Worm (Caenorhabditis elegans) whole organism, L1 larva: ENCODE data around the gene flp-19.

ENCODE experiments used
- C04F5.9 ChIP-seq: sonication (generic microtip); optimal IDR thresholded peaks from 2 replicates; lab custom pipeline; 2016; ENCODE audit warnings: missing genetic modification characterization, missing compliant biosample characterization
- C16A3.4 ChIP-seq: fragments of 150-350 bp; optimal IDR thresholded peaks from 2 replicates; lab custom pipeline; 2014; ENCODE audit warnings: missing biosample characterization, missing genetic modification characterization
- C34B4.2 ChIP-seq: sonication (generic microtip); optimal IDR thresholded peaks from 2 replicates; lab custom pipeline; 2017; ENCODE audit warnings: mild to moderate bottlenecking, missing genetic modification characterization, missing compliant biosample characterization
- F16B12.6 ChIP-seq: fragments of 150-350 bp; optimal IDR thresholded peaks from 2 replicates; lab custom pipeline; 2014; ENCODE audit warnings: missing biosample characterization, missing genetic modification characterization
- Y116A8C.19 ChIP-seq: sonication (generic microtip); optimal IDR thresholded peaks from 2 replicates; lab custom pipeline; 2016; ENCODE audit warnings: missing compliant biosample characterization, missing genetic modification characterization, borderline replicate concordance
- alr-1 ChIP-seq: fragments of 200-800 bp; sonication (Bioruptor generic); optimal IDR thresholded peaks from 2 replicates; lab custom pipeline; 2018; ENCODE audit warnings: borderline replicate concordance, mild to moderate bottlenecking, missing genetic modification characterization, missing compliant biosample characterization
- ceh-63 ChIP-seq: fragments of 200-800 bp; sonication (Bioruptor generic); optimal IDR thresholded peaks from 2 replicates; lab custom pipeline; 2018; ENCODE audit warnings: mild to moderate bottlenecking, missing genetic modification characterization, missing compliant biosample characterization
- ceh-82 ChIP-seq, 3 experiments: fragments of 150-350 bp in 1 of 3; sonication (generic microtip) in 2 of 3; optimal IDR thresholded peaks; 2 replicates each; lab custom pipeline; 2014 to 2017; ENCODE audit warnings: missing biosample characterization in 3 of 3, missing genetic modification characterization in 3 of 3
- ceh-88 ChIP-seq: fragments of 200-800 bp; sonication (Bioruptor generic); IDR thresholded peaks from 2 replicates; pipeline ENCODE4 v1.3.6; 2022; ENCODE audit warnings: missing genetic modification characterization, missing compliant biosample characterization
- dsc-1 ChIP-seq: sonication (generic microtip); optimal IDR thresholded peaks from 2 replicates; lab custom pipeline; 2016; ENCODE audit warnings: mild to moderate bottlenecking, missing genetic modification characterization, missing compliant biosample characterization
- efl-3 ChIP-seq: fragments of 200-800 bp; sonication (Bioruptor generic); optimal IDR thresholded peaks from 2 replicates; lab custom pipeline; 2018; ENCODE audit warnings: mild to moderate bottlenecking, missing genetic modification characterization, missing compliant biosample characterization
- elt-2 ChIP-seq: sonication (generic microtip); optimal IDR thresholded peaks from 2 replicates; lab custom pipeline; 2016; ENCODE audit warnings: missing genetic modification characterization, mild to moderate bottlenecking, inconsistent platforms, missing compliant biosample characterization, missing genetic modification reagents
- elt-3 ChIP-seq, 6 experiments: fragments of 150-350 bp in 1 of 6; sonication (generic microtip); optimal IDR thresholded peaks; 2 replicates each; lab custom pipeline; 2017 to 2018; ENCODE audit warnings: missing biosample characterization in 6 of 6, missing genetic modification characterization in 6 of 6, inconsistent platforms in 1 of 6
- fkh-10 ChIP-seq: sonication (generic microtip); optimal IDR thresholded peaks from 2 replicates; lab custom pipeline; 2017; ENCODE audit warnings: missing biosample characterization, missing genetic modification reagents, missing genetic modification characterization
- fkh-4 ChIP-seq: sonication (generic microtip); optimal IDR thresholded peaks from 2 replicates; lab custom pipeline; 2016; ENCODE audit warnings: missing compliant biosample characterization, missing genetic modification characterization, borderline replicate concordance
- fkh-8 ChIP-seq: sonication (generic microtip); optimal IDR thresholded peaks from 2 replicates; lab custom pipeline; 2016; ENCODE audit warnings: mild to moderate bottlenecking, missing genetic modification characterization, missing compliant biosample characterization
- hlh-17 ChIP-seq: fragments of 200-800 bp; sonication (Bioruptor generic); optimal IDR thresholded peaks from 2 replicates; lab custom pipeline; 2018; ENCODE audit warnings: missing genetic modification characterization, mild to moderate bottlenecking, missing compliant biosample characterization, moderate library complexity, borderline replicate concordance
- irx-1 ChIP-seq: sonication (generic microtip); optimal IDR thresholded peaks from 2 replicates; lab custom pipeline; 2016; ENCODE audit warnings: missing genetic modification characterization, missing compliant biosample characterization
- lin-13 ChIP-seq: fragments of 150-350 bp; optimal IDR thresholded peaks from 2 replicates; lab custom pipeline; 2014; ENCODE audit warnings: missing biosample characterization, missing genetic modification reagents, missing genetic modification characterization
- lin-14 ChIP-seq: fragments of 200-800 bp; sonication (Bioruptor generic); optimal IDR thresholded peaks from 2 replicates; lab custom pipeline; 2018; ENCODE audit warnings: mild to moderate bottlenecking, missing genetic modification characterization, moderate library complexity, missing compliant biosample characterization
- lin-15B ChIP-seq: fragments of 150-350 bp; sonication (generic microtip); optimal IDR thresholded peaks from 3 replicates; lab custom pipeline; 2014; ENCODE audit warnings: missing biosample characterization, missing genetic modification characterization
- lin-35 ChIP-seq, 2 experiments: fragments of 150-350 bp; optimal IDR thresholded peaks; 2 replicates each; lab custom pipeline; 2014; ENCODE audit warnings: missing biosample characterization in 2 of 2, missing genetic modification characterization in 2 of 2, missing genetic modification reagents in 2 of 2
- lsy-2 ChIP-seq, 2 experiments: fragments of 150-350 bp; optimal IDR thresholded peaks; 2 replicates each; lab custom pipeline; 2014; ENCODE audit warnings: missing biosample characterization in 2 of 2, missing genetic modification characterization in 2 of 2
- mab-9 ChIP-seq: fragments of 200-800 bp; sonication (Bioruptor generic); IDR thresholded peaks from 2 replicates; pipeline ENCODE4 v1.3.6; 2022; ENCODE audit warnings: missing genetic modification reagents, missing genetic modification characterization, missing compliant biosample characterization
- mep-1 ChIP-seq: fragments of 150-350 bp; optimal IDR thresholded peaks from 2 replicates; lab custom pipeline; 2014; ENCODE audit warnings: missing biosample characterization, missing genetic modification characterization
- nhr-11 ChIP-seq: fragments of 150-350 bp; optimal IDR thresholded peaks from 2 replicates; lab custom pipeline; 2014; ENCODE audit warnings: missing biosample characterization, missing genetic modification characterization
- nhr-19 ChIP-seq: fragments of 200-800 bp; sonication (Bioruptor generic); conservative IDR thresholded peaks from 2 replicates; pipeline ENCODE4 v1.3.6; 2022; ENCODE audit warnings: missing genetic modification characterization, missing compliant biosample characterization
- nhr-20 ChIP-seq: sonication (generic microtip); optimal IDR thresholded peaks from 2 replicates; lab custom pipeline; 2016; ENCODE audit warnings: mild to moderate bottlenecking, missing genetic modification characterization, missing compliant biosample characterization
- nhr-237 ChIP-seq: fragments of 150-350 bp; optimal IDR thresholded peaks from 2 replicates; lab custom pipeline; 2014; ENCODE audit warnings: missing biosample characterization, missing genetic modification characterization
- nhr-47 ChIP-seq: sonication (generic microtip); optimal IDR thresholded peaks from 2 replicates; lab custom pipeline; 2016; ENCODE audit warnings: mild to moderate bottlenecking, missing genetic modification characterization, moderate library complexity, missing compliant biosample characterization
- nhr-71 ChIP-seq: sonication (generic microtip); optimal IDR thresholded peaks from 2 replicates; lab custom pipeline; 2016; ENCODE audit warnings: mild to moderate bottlenecking, missing genetic modification characterization, moderate library complexity, missing compliant biosample characterization
- nhr-84 ChIP-seq: sonication (generic microtip); optimal IDR thresholded peaks from 2 replicates; lab custom pipeline; 2017; ENCODE audit warnings: missing biosample characterization, missing genetic modification characterization
- pax-3 ChIP-seq: fragments of 200-800 bp; sonication (Bioruptor generic); optimal IDR thresholded peaks from 2 replicates; lab custom pipeline; 2018; ENCODE audit warnings: mild to moderate bottlenecking, missing genetic modification characterization, moderate library complexity, missing compliant biosample characterization
- pqm-1 ChIP-seq: sonication (generic microtip); optimal IDR thresholded peaks from 3 replicates; lab custom pipeline; 2017; ENCODE audit warnings: missing biosample characterization, missing genetic modification characterization
- rnt-1 ChIP-seq: sonication (generic microtip); optimal IDR thresholded peaks from 2 replicates; lab custom pipeline; 2016; ENCODE audit warnings: mild to moderate bottlenecking, missing genetic modification characterization, moderate library complexity, missing compliant biosample characterization
- sox-4 ChIP-seq: sonication (generic microtip); optimal IDR thresholded peaks from 2 replicates; lab custom pipeline; 2016; ENCODE audit warnings: missing genetic modification characterization, missing compliant biosample characterization
- tbx-2 ChIP-seq: sonication (generic microtip); optimal IDR thresholded peaks from 2 replicates; lab custom pipeline; 2016; ENCODE audit warnings: missing genetic modification characterization, missing compliant biosample characterization
- tlp-1 ChIP-seq: fragments of 150-350 bp; optimal IDR thresholded peaks from 2 replicates; lab custom pipeline; 2014; ENCODE audit warnings: missing biosample characterization, missing genetic modification characterization
- unc-130 ChIP-seq: fragments of 150-350 bp; optimal IDR thresholded peaks from 2 replicates; lab custom pipeline; 2017; ENCODE audit warnings: missing biosample characterization, missing genetic modification characterization, inconsistent platforms
- unc-86 ChIP-seq: sonication (generic microtip); optimal IDR thresholded peaks from 2 replicates; lab custom pipeline; 2016; ENCODE audit warnings: missing genetic modification characterization, missing compliant biosample characterization
- xbp-1 ChIP-seq: sonication (generic microtip); optimal IDR thresholded peaks from 2 replicates; lab custom pipeline; 2016; ENCODE audit warnings: missing genetic modification characterization, missing compliant biosample characterization
- zag-1 ChIP-seq: fragments of 150-350 bp; optimal IDR thresholded peaks from 2 replicates; lab custom pipeline; 2014; ENCODE audit warnings: missing biosample characterization, missing genetic modification characterization
- zip-4 ChIP-seq: fragments of 200-800 bp; sonication (Bioruptor generic); optimal IDR thresholded peaks from 2 replicates; lab custom pipeline; 2018; ENCODE audit warnings: mild to moderate bottlenecking, missing genetic modification characterization, moderate library complexity, missing compliant biosample characterization

Gene flp-19

DNA sequence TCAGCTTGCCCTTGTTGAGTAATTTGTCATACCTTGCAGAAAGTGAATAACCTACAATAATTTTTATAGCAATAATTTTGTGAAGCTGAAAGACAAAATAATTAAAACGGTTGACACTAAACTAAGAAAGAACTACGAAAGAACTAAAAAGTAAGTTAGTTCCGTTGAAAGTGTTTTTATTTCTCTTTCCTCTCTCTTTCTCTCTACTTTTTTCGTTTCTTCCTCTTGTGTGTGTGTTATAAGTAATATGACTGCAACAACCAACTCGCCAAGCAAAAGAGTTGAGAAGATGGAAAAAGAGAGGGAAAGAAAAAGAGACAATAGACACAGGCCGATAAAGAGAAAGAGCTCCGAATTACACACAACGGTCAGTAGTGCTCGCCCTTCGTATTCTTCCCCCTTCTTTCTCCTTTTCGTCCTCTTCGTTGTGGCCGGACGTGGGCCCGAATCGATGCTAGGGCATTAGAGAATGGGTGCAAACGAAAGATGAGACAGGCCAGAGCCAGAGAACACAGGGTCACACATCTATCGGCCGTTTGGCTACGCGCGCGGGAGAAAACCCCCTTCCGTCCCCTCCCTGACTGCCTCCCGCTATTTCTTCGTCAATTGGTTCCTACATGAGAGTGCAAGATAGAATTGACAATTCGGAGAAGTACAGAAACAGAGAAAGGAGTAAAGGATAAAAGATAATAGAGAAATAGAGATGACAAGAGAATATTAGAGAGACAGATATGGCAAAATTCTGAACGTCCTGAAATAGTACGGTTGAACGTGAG, 49.1 kb upstream of the flp-19 start, which contains the start of gene syd-2 (continued):
- TF ChIP-seq lin-14 (GFP tag; lab: Kevin White, UChicago) (peak; percentile 99), elt-3 (tag; optimal IDR thresholded peaks at IDR 0.05; lab: Kevin White, UChicago) (peak in 1 of 6 experiments; percentile 11), ceh-82 (tag; optimal IDR thresholded peaks at IDR 0.05; lab: Kevin White, UChicago) (peak; percentile 60 to 73 (median 67)), irx-1 (tag; lab: Kevin White, UChicago) (peak; percentile 69), unc-130 (tag; lab: Kevin White, UChicago) (peak; percentile 36), mep-1 (tag; lab: Kevin White, UChicago) (peak; percentile 80), C16A3.4 (tag; lab: Kevin White, UChicago) (peak; percentile 45), nhr-47 (tag; lab: Kevin White, UChicago) (peak; percentile 75)

DNA sequence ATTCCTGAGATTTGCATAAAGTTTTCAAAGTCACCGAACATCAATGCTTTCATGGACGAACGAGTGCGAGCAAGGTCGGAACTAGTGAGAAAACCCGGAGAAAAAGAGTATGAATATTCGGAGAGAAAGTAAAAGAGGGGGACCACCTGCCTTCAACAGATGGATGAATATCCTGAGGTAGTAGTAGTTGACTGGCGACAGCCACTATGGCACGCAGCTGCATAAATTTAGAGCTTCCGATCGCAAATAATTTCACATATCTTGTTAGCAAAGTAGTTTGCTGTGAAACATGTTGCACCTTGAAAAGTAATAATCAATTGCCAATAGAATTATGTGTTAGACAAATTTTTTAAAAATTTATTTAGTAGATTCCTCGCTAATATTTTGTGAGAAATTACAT, 47.7 kb upstream of the flp-19 start:
- no peak for TF ChIP-seq Y116A8C.19 (tag; lab: Kevin White, UChicago)
- no peak for TF ChIP-seq irx-1 (tag; lab: Kevin White, UChicago)
- TF ChIP-seq unc-86 (tag; lab: Kevin White, UChicago) = no peak
- no peak for TF ChIP-seq sox-4 (tag; lab: Kevin White, UChicago)
- no peak for TF ChIP-seq xbp-1 (tag; lab: Kevin White, UChicago)
- TF ChIP-seq, all 84 proteins: peak for 0

DNA sequence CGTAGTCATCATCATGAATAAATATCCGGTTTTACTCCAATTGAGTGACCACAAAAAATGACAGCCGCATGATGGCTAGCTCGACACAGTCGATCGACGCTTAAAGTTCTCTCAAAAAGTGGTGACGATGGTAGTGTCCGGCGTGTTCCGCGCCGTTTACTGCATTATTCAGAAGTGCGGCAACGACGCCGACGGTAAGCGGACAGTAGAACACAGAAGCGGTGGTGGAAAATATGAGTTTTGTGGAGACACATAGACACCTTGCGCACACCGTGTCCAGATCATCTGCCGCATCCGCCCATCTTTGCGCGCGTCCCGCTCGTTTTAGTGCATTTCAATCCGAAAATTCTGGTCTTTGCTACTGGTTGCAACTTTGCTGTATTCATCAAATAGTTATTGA, 45.3 kb upstream of the flp-19 start, which contains the start of gene F59F5.7:
F59F5.7 (plus strand) TSS at position 301 of the 400 bp plus-strand sequence.
- no peak for TF ChIP-seq zip-4 (GFP tag; lab: Kevin White, UChicago)
- TF ChIP-seq tlp-1 (tag; lab: Kevin White, UChicago) = no peak
- TF ChIP-seq ceh-88 (GFP tag; lab: Robert Waterston, UW) = no peak
- TF ChIP-seq elt-2 = no peak
- TF ChIP-seq pax-3 (tag; lab: Kevin White, UChicago) = no peak
- no peak for TF ChIP-seq nhr-84 (tag; lab: Kevin White, UChicago)
- TF ChIP-seq elt-3 (tag; optimal IDR thresholded peaks at IDR 0.05; lab: Kevin White, UChicago) = no peak
- TF ChIP-seq nhr-11 (tag; lab: Kevin White, UChicago) = no peak

DNA sequence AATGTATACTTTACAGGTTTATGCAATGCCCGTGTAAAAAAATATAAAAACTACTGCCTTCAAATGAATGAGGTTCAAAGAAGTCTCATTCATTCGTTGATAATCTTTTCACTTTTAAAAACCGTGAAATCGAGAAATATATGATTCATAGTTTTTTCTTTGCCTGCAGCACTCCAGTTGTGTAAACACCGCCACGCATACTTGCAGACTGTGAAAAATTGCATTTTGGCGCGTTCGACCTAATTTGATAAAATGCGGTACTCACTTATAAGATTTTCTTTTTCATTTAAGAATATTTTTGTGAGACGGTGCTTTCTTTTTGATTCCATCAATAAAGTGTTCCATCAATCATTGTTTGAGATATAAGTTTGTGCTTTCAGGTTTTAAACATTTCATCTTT, 37.7 kb upstream of the flp-19 start:
- peak; percentile 26 to 80 for TF ChIP-seq lin-35 (GFP tag; optimal IDR thresholded peaks at IDR 0.05; lab: Kevin White, UChicago)
- TF ChIP-seq pqm-1 (tag; lab: Kevin White, UChicago) = no peak
- peak; percentile 84 for TF ChIP-seq F16B12.6
- no peak for TF ChIP-seq mab-9 (GFP tag; lab: Robert Waterston, UW)
- no peak for TF ChIP-seq ceh-88 (GFP tag; lab: Robert Waterston, UW)
- no peak for TF ChIP-seq fkh-4 (tag; lab: Kevin White, UChicago)
- 0 out of 2 replicates have a peak, but pooled peaks have one; percentile 4 for TF ChIP-seq nhr-19 (GFP tag; lab: Robert Waterston, UW)
- TF ChIP-seq nhr-71 (tag; lab: Kevin White, UChicago) = peak; percentile 44
- no peak for TF ChIP-seq tlp-1 (tag; lab: Kevin White, UChicago)
- no peak for TF ChIP-seq lin-13 (GFP tag; lab: Kevin White, UChicago)
- TF ChIP-seq rnt-1 = peak; percentile 14
- TF ChIP-seq unc-86 (tag; lab: Kevin White, UChicago) = no peak
- no peak for TF ChIP-seq sox-4 (tag; lab: Kevin White, UChicago)
- TF ChIP-seq dsc-1 (tag; lab: Kevin White, UChicago) = peak; percentile 29
- TF ChIP-seq mep-1 (tag; lab: Kevin White, UChicago) = peak; percentile 69
- no peak for TF ChIP-seq alr-1
- TF ChIP-seq ceh-63 (GFP tag; lab: Kevin White, UChicago) = no peak
- TF ChIP-seq C04F5.9 (tag; lab: Kevin White, UChicago) = no peak
- no peak for TF ChIP-seq C34B4.2
- TF ChIP-seq fkh-10 (GFP tag; lab: Kevin White, UChicago) = no peak
- no peak for TF ChIP-seq nhr-237
- TF ChIP-seq ceh-82 (tag; optimal IDR thresholded peaks at IDR 0.05; lab: Kevin White, UChicago) = peak in 1 of 3 experiments; percentile 18
- TF ChIP-seq lin-15B (tag; lab: Kevin White, UChicago) = no peak
- TF ChIP-seq nhr-20 (tag; lab: Kevin White, UChicago) = peak; percentile 50
- TF ChIP-seq fkh-8 = no peak
- no peak for TF ChIP-seq zag-1 (tag; lab: Kevin White, UChicago)
- TF ChIP-seq lsy-2 (tag; optimal IDR thresholded peaks at IDR 0.05; lab: Kevin White, UChicago) = peak; percentile 20 to 58
- peak; percentile 21 for TF ChIP-seq tbx-2 (tag; lab: Kevin White, UChicago)
- peak; percentile 21 for TF ChIP-seq unc-130 (tag; lab: Kevin White, UChicago)
- TF ChIP-seq efl-3 (GFP tag; lab: Kevin White, UChicago) = no peak
- no peak for TF ChIP-seq hlh-17 (GFP tag; lab: Kevin White, UChicago)
